Worm (Caenorhabditis elegans): Measurements from ENCODE around the gene ugt-41.

- no peak for TF ChIP-seq pax-3 (tag; optimal IDR thresholded peaks at IDR 0.05)
- no peak for TF ChIP-seq ztf-4 (tag; optimal IDR thresholded peaks at IDR 0.05)
- TF ChIP-seq fkh-10 (GFP tag; optimal IDR thresholded peaks at IDR 0.05): no peak
- no peak for TF ChIP-seq nhr-90 (tag; optimal IDR thresholded peaks at IDR 0.05; ENCODE audit: poor library complexity)
- no peak for TF ChIP-seq sox-4 (tag; optimal IDR thresholded peaks at IDR 0.05)
- no peak for TF ChIP-seq lsy-2 (tag; optimal IDR thresholded peaks at IDR 0.05)
- no peak for TF ChIP-seq Y116A8C.19 (tag; optimal IDR thresholded peaks at IDR 0.05; ENCODE audit: borderline replicate concordance)
- no peak for TF ChIP-seq ama-1 (optimal IDR thresholded peaks at IDR 0.05)
- TF ChIP-seq efl-3 (GFP tag; optimal IDR thresholded peaks at IDR 0.05): no peak
- TF ChIP-seq blmp-1 (tag; optimal IDR thresholded peaks at IDR 0.05): no peak
- TF ChIP-seq nhr-28 (tag; optimal IDR thresholded peaks at IDR 0.05): no peak
Observed at ce11 chrV:7123188-7123708, 40.1 kb downstream of the ugt-41 start, which contains the start of gene lmd-5.
